Worm (Caenorhabditis elegans) whole organism, early embryonic: ENCODE measurements around the gene F54E2.9.

ENCODE experiments used
- B0310.2 ChIP-seq: sonication (generic microtip); optimal IDR thresholded peaks from 2 replicates; lab custom pipeline; 2016; ENCODE audit warnings: mild to moderate bottlenecking, missing genetic modification characterization, missing compliant biosample characterization
- F13C5.2 ChIP-seq: sonication (generic microtip); optimal IDR thresholded peaks from 2 replicates; lab custom pipeline; 2017; ENCODE audit warnings: mild to moderate bottlenecking, missing genetic modification characterization, inconsistent platforms, missing compliant biosample characterization
- aly-1 ChIP-seq: sonication (generic microtip); optimal IDR thresholded peaks from 2 replicates; lab custom pipeline; 2016; ENCODE audit warnings: missing genetic modification characterization, missing compliant biosample characterization
- ama-1 ChIP-seq: fragments of 150-350 bp; optimal IDR thresholded peaks from 2 replicates; lab custom pipeline; 2014
- ceh-13 ChIP-seq: fragments of 200-800 bp; sonication (Bioruptor generic); optimal IDR thresholded peaks from 2 replicates; lab custom pipeline; 2018; ENCODE audit warnings: mild to moderate bottlenecking, missing genetic modification characterization, missing compliant biosample characterization
- ceh-36 ChIP-seq: sonication (generic microtip); optimal IDR thresholded peaks from 2 replicates; lab custom pipeline; 2016; ENCODE audit warnings: missing genetic modification characterization, inconsistent platforms, missing compliant biosample characterization
- ets-7 ChIP-seq: sonication (generic microtip); optimal IDR thresholded peaks from 2 replicates; lab custom pipeline; 2016; ENCODE audit warnings: missing genotype, missing genetic modification characterization, missing compliant biosample characterization
- flt-1 ChIP-seq: fragments of 200-800 bp; sonication (Bioruptor generic); IDR thresholded peaks from 2 replicates; pipeline ENCODE4 v1.3.6; 2022; ENCODE audit warnings: missing genetic modification characterization, missing compliant biosample characterization
- hmbx-1 ChIP-seq: sonication (generic microtip); optimal IDR thresholded peaks from 2 replicates; lab custom pipeline; 2016; ENCODE audit warnings: mild to moderate bottlenecking, missing genetic modification characterization, missing compliant biosample characterization
- hmg-4 ChIP-seq: fragments of 200-800 bp; sonication (Bioruptor generic); optimal IDR thresholded peaks from 2 replicates; lab custom pipeline; 2018; ENCODE audit warnings: mild to moderate bottlenecking, missing genetic modification characterization, missing compliant biosample characterization
- hnd-1 ChIP-seq: sonication (generic microtip); optimal IDR thresholded peaks from 2 replicates; lab custom pipeline; 2016; ENCODE audit warnings: missing genetic modification characterization, missing compliant biosample characterization
- pes-1 ChIP-seq: fragments of 200-800 bp; sonication (Bioruptor generic); IDR thresholded peaks from 2 replicates; pipeline ENCODE4 v1.3.6; 2022; ENCODE audit warnings: missing genetic modification reagents, missing genetic modification characterization, missing compliant biosample characterization
- scrt-1 ChIP-seq: fragments of 200-800 bp; sonication (Bioruptor generic); IDR thresholded peaks from 2 replicates; pipeline ENCODE4 v1.3.6; 2022; ENCODE audit warnings: missing genetic modification characterization, missing compliant biosample characterization
- sea-1 ChIP-seq: fragments of 200-800 bp; sonication (Bioruptor generic); conservative IDR thresholded peaks from 2 replicates; pipeline ENCODE4 v1.3.6; 2022; ENCODE audit warnings: missing genetic modification characterization, missing compliant biosample characterization
- tbx-11 ChIP-seq: fragments of 200-800 bp; sonication (Bioruptor generic); IDR thresholded peaks from 2 replicates; pipeline ENCODE4 v1.3.6; 2022; ENCODE audit warnings: missing genetic modification characterization, missing compliant biosample characterization
- tbx-37 ChIP-seq: fragments of 200-800 bp; sonication (Bioruptor generic); conservative IDR thresholded peaks from 2 replicates; pipeline ENCODE4 v1.3.6; 2022; ENCODE audit warnings: missing genetic modification reagents, missing genetic modification characterization, missing compliant biosample characterization
- tra-4 ChIP-seq: sonication (generic microtip); optimal IDR thresholded peaks from 2 replicates; lab custom pipeline; 2017; ENCODE audit warnings: missing genetic modification characterization, missing compliant biosample characterization

Gene F54E2.9

DNA sequence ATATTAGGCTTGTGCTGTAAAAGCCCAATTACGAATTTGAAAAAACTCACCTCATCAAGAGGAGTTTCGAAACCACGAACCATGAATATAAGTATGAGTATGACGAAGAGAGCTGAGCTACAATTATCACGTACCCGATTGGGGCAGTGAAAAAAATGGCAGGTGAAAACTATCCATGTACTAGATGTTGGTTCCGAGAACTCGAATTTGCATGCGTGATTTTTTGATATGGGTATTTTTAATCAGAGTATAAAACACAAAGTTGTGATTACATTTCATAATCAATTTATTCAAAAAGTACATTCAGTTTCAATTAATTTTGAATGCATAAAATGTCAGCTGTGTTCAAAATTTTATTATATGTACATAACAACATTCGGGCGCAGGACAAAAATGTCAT lies at the start of gene F54E2.9:
TSS of gene F54E2.9 (minus strand) at position 132 of the 400 bp plus-strand sequence.
- TF ChIP-seq hmg-4 (GFP tag; lab: Kevin White, UChicago): no peak
- no peak for TF ChIP-seq aly-1 (tag; lab: Kevin White, UChicago)
- no peak for TF ChIP-seq pes-1 (GFP tag; lab: Robert Waterston, UW)
- TF ChIP-seq ama-1 (lab: Kevin White, UChicago): no peak
- no peak for TF ChIP-seq ceh-13
- TF ChIP-seq scrt-1 (GFP tag; lab: Robert Waterston, UW): no peak
- TF ChIP-seq sea-1: no peak
- no peak for TF ChIP-seq F13C5.2 (tag; lab: Kevin White, UChicago)
- no peak for TF ChIP-seq tbx-37
- TF ChIP-seq flt-1 (GFP tag; lab: Robert Waterston, UW): no peak
- no peak for TF ChIP-seq hnd-1 (tag; lab: Kevin White, UChicago)
- no peak for TF ChIP-seq tbx-11 (GFP tag; lab: Robert Waterston, UW)
- TF ChIP-seq ets-7 (tag; lab: Kevin White, UChicago): no peak
- TF ChIP-seq tra-4: no peak
- no peak for TF ChIP-seq B0310.2 (tag; lab: Kevin White, UChicago)
- no peak for TF ChIP-seq hmbx-1
- TF ChIP-seq ceh-36 (tag; lab: Kevin White, UChicago): no peak

DNA sequence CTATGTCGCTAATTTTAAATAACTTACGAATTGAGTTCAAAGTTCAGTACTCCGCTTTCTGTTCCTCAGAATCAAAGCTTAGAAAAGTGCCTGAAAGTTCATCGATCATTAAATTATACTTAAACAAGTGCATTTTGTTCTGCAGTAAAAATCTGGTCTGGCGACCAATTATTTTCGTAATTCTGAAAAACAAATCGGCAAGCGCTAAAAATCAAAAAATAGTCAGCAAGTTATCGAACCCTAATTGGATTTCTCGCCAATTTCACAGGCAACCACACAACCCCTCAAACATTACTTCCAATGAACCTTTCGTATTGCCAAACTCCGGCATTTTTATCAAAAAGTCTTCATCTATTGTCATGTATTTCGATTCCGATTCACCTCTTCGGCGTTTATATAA lies 49.2 kb upstream of the F54E2.9 start, which contains the start of gene srh-272:
TSS of gene srh-272 (plus strand) at position 301 of the 400 bp plus-strand sequence.
- TF ChIP-seq scrt-1 (GFP tag; lab: Robert Waterston, UW): no peak
- no peak for TF ChIP-seq hmbx-1
- no peak for TF ChIP-seq pes-1 (GFP tag; lab: Robert Waterston, UW)
- no peak for TF ChIP-seq aly-1 (tag; lab: Kevin White, UChicago)
- no peak for TF ChIP-seq ets-7 (tag; lab: Kevin White, UChicago)
- TF ChIP-seq B0310.2 (tag; lab: Kevin White, UChicago): no peak
- TF ChIP-seq F13C5.2 (tag; lab: Kevin White, UChicago): no peak
- no peak for TF ChIP-seq ceh-36 (tag; lab: Kevin White, UChicago)
- TF ChIP-seq hnd-1 (tag; lab: Kevin White, UChicago): no peak
- no peak for TF ChIP-seq flt-1 (GFP tag; lab: Robert Waterston, UW)
- no peak for TF ChIP-seq ama-1 (lab: Kevin White, UChicago)
- TF ChIP-seq ceh-13: no peak
- no peak for TF ChIP-seq tra-4
- TF ChIP-seq tbx-37: no peak
- no peak for TF ChIP-seq tbx-11 (GFP tag; lab: Robert Waterston, UW)
- TF ChIP-seq sea-1: no peak
- TF ChIP-seq hmg-4 (GFP tag; lab: Kevin White, UChicago): no peak

ce11 chrV:2861505-2861904 lies 47.7 kb upstream of the F54E2.9 start, which contains the start of gene srh-270:
Gene srh-270, minus strand, starts transcription at chrV:2861605.
- no peak for TF ChIP-seq tbx-37
- no peak for TF ChIP-seq ets-7 (tag; lab: Kevin White, UChicago)
- TF ChIP-seq flt-1 (GFP tag; lab: Robert Waterston, UW): no peak
- TF ChIP-seq B0310.2 (tag; lab: Kevin White, UChicago): no peak
- no peak for TF ChIP-seq scrt-1 (GFP tag; lab: Robert Waterston, UW)
- no peak for TF ChIP-seq hmbx-1
- TF ChIP-seq hnd-1 (tag; lab: Kevin White, UChicago): no peak
- TF ChIP-seq ama-1 (lab: Kevin White, UChicago): no peak
- TF ChIP-seq tra-4: no peak
- no peak for TF ChIP-seq aly-1 (tag; lab: Kevin White, UChicago)
- no peak for TF ChIP-seq sea-1
- no peak for TF ChIP-seq tbx-11 (GFP tag; lab: Robert Waterston, UW)
- TF ChIP-seq ceh-36 (tag; lab: Kevin White, UChicago): no peak
- no peak for TF ChIP-seq pes-1 (GFP tag; lab: Robert Waterston, UW)
- no peak for TF ChIP-seq hmg-4 (GFP tag; lab: Kevin White, UChicago)
- TF ChIP-seq F13C5.2 (tag; lab: Kevin White, UChicago): no peak
- TF ChIP-seq ceh-13: no peak

DNA sequence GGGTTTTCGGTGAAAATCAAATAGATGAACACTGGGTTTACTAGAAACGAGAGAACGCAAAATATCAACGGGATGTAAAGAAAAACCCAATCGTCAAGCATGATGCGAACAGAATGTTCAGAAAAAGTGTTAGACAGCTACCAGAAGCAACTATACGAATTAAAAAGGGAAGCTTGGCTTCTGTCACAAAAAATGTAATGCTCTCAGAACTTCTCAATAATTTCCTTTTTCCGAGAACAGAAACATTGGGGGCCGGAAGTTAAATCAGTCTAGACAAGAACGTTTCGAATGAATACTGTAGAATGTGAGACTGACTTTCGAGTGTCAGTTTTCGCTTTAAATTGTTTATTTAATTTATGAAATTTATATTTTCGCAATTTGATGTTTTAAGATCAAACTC lies 46.0 kb upstream of the F54E2.9 start, which contains the start of gene srj-54:
TSS of gene srj-54 (minus strand) at position 101 of the 400 bp plus-strand sequence.
- no peak for TF ChIP-seq hnd-1 (tag; lab: Kevin White, UChicago)
- no peak for TF ChIP-seq scrt-1 (GFP tag; lab: Robert Waterston, UW)
- TF ChIP-seq tbx-11 (GFP tag; lab: Robert Waterston, UW): no peak
- TF ChIP-seq ceh-36 (tag; lab: Kevin White, UChicago): no peak
- TF ChIP-seq hmbx-1: no peak
- TF ChIP-seq hmg-4 (GFP tag; lab: Kevin White, UChicago): no peak
- no peak for TF ChIP-seq flt-1 (GFP tag; lab: Robert Waterston, UW)
- TF ChIP-seq aly-1 (tag; lab: Kevin White, UChicago): no peak
- TF ChIP-seq pes-1 (GFP tag; lab: Robert Waterston, UW): no peak
- no peak for TF ChIP-seq ama-1 (lab: Kevin White, UChicago)
- no peak for TF ChIP-seq tra-4

- TF ChIP-seq tra-4 (no peak), hmbx-1 (no peak), sea-1 (no peak)
These were observed 44.1 kb upstream of the F54E2.9 start, which contains the start of gene srj-55 for ce11 chrV:2857842-2858241. Gene srj-55, minus strand, starts transcription at chrV:2857942.

ce11 chrV:2855473-2855872 lies 41.7 kb upstream of the F54E2.9 start, which contains the start of gene srj-57:
Gene srj-57, minus strand, starts transcription at chrV:2855573.
- TF ChIP-seq tra-4 (no peak), ceh-13 (no peak), B0310.2 (tag; lab: Kevin White, UChicago) (no peak), hmg-4 (GFP tag; lab: Kevin White, UChicago) (no peak), ama-1 (lab: Kevin White, UChicago) (no peak), tbx-37 (no peak), flt-1 (GFP tag; lab: Robert Waterston, UW) (no peak)

ce11 chrV:2849071-2849470 lies 35.3 kb upstream of the F54E2.9 start, which contains the start of gene ugt-53:
Gene ugt-53, plus strand, starts transcription at chrV:2849343.
- TF ChIP-seq hmbx-1 (no peak), ceh-36 (tag; lab: Kevin White, UChicago) (no peak), scrt-1 (GFP tag; lab: Robert Waterston, UW) (no peak), flt-1 (GFP tag; lab: Robert Waterston, UW) (no peak)
